Fruit fly (Drosophila melanogaster): Measurements from ENCODE around the gene CG13901.
A peak's percentile ranks its signal among the peaks of the same experiment; 100 is the strongest.

CG13901 gene

DNA sequence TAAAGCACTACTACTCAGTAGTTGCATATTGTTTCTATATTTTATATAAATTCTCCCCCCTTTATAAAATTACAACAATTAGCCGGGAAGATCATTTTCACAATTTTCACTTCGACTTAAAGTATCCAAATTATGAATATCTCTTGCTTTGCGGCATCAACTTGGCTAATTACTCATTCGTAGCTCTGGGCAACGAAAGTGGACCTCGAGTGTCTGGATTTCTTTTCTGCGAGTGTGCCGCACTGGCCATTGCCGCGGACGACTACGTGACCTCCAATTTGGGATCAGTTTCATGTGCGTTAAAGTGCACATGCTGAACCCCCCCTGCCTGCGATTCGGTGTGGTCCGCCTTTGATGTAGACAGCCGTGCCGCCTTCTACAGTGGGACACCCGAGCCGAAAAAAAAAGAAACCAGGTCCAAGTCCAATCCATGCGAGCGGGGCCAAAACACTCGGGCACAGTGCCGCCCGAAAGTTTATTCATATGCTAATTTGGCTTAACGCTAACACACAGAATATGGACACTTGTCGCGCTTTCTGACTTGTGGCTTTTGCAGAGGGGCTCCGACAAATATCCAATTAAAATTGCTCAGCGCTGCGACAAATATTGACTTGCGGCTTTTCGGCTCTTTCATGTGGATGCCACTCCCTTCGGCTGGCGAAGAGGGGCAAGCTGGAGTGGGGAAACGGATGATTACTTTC lies 19.0 kb downstream of the CG13901 start (continued):
- TF ChIP-seq ro (GFP tag; IDR thresholded peaks at IDR 0.05) = no peak
- no peak for TF ChIP-seq onecut (GFP tag; IDR thresholded peaks at IDR 0.05)
- TF ChIP-seq sr (GFP tag; IDR thresholded peaks at IDR 0.05) = no peak
- no peak for TF ChIP-seq sd (tag; optimal IDR thresholded peaks at IDR 0.05)
- TF ChIP-seq CG18599 (GFP tag; optimal IDR thresholded peaks at IDR 0.05) = no peak
- peak in 1 of 2 experiments; percentile 56 for TF ChIP-seq Hr51 (GFP tag; optimal IDR thresholded peaks at IDR 0.05)
- TF ChIP-seq CHES-1-like (GFP tag; optimal IDR thresholded peaks at IDR 0.05) = no peak
- TF ChIP-seq fu2 (GFP tag; optimal IDR thresholded peaks at IDR 0.05) = no peak
- no peak for TF ChIP-seq CG10565 (GFP tag; optimal IDR thresholded peaks at IDR 0.05)
- TF ChIP-seq Dp (GFP tag; optimal IDR thresholded peaks at IDR 0.05) = no peak
- TF ChIP-seq toy (GFP tag; IDR thresholded peaks at IDR 0.05) = no peak
- no peak for TF ChIP-seq CG17385 (GFP tag; optimal IDR thresholded peaks at IDR 0.05)
- no peak for TF ChIP-seq CG11093 (GFP tag; IDR thresholded peaks at IDR 0.05)
- no peak for TF ChIP-seq lola (GFP tag; optimal IDR thresholded peaks at IDR 0.05)
- TF ChIP-seq MTF-1 (GFP tag; optimal IDR thresholded peaks at IDR 0.05; ENCODE audit: borderline replicate concordance) = no peak
- no peak for TF ChIP-seq CTCF (GFP tag; optimal IDR thresholded peaks at IDR 0.05)
- TF ChIP-seq CG3281 (GFP tag; optimal IDR thresholded peaks at IDR 0.05) = no peak
- TF ChIP-seq so (GFP tag; IDR thresholded peaks at IDR 0.05) = no peak
- no peak for TF ChIP-seq Hmx (GFP tag; optimal IDR thresholded peaks at IDR 0.05)
- no peak for TF ChIP-seq CG16863 (GFP tag; optimal IDR thresholded peaks at IDR 0.05)
- TF ChIP-seq CG10209 (GFP tag; optimal IDR thresholded peaks at IDR 0.05) = no peak
- no peak for TF ChIP-seq klu (GFP tag; IDR thresholded peaks at IDR 0.05)
- no peak for TF ChIP-seq Dip2 (GFP tag; IDR thresholded peaks at IDR 0.05)
- TF ChIP-seq Six4 (GFP tag; optimal IDR thresholded peaks at IDR 0.05) = no peak
- TF ChIP-seq emc (GFP tag; optimal IDR thresholded peaks at IDR 0.05) = no peak
- no peak for TF ChIP-seq trh (GFP tag; optimal IDR thresholded peaks at IDR 0.05)
- TF ChIP-seq Chrac-16 (GFP tag; optimal IDR thresholded peaks at IDR 0.05) = no peak
- peak; percentile 4 for TF ChIP-seq nerfin-1 (tag; optimal IDR thresholded peaks at IDR 0.05)
- no peak for TF ChIP-seq sima (GFP tag; optimal IDR thresholded peaks at IDR 0.05)
- no peak for TF ChIP-seq ttk (GFP tag; IDR thresholded peaks at IDR 0.05)
- TF ChIP-seq fd3F (GFP tag; optimal IDR thresholded peaks at IDR 0.05) = no peak
- TF ChIP-seq CG8290 (GFP tag; optimal IDR thresholded peaks at IDR 0.05) = no peak
- no peak for TF ChIP-seq CG8290 (tag; optimal IDR thresholded peaks at IDR 0.05)
- TF ChIP-seq Lim3 (GFP tag; IDR thresholded peaks at IDR 0.05) = no peak
- TF ChIP-seq Eip74EF (GFP tag; optimal IDR thresholded peaks at IDR 0.05) = no peak
- TF ChIP-seq usp (GFP tag; optimal IDR thresholded peaks at IDR 0.05) = no peak
- no peak for TF ChIP-seq tin (GFP tag; optimal IDR thresholded peaks at IDR 0.05)
- TF ChIP-seq CG6654 (GFP tag; optimal IDR thresholded peaks at IDR 0.05) = no peak
- 0 out of 2 replicates have a peak, but pooled peaks have one; percentile 26 for TF ChIP-seq HLH3B (GFP tag; IDR thresholded peaks at IDR 0.05)
- no peak for TF ChIP-seq CG7786 (GFP tag; optimal IDR thresholded peaks at IDR 0.05)
- peak; percentile 65 for TF ChIP-seq kni (GFP tag; optimal IDR thresholded peaks at IDR 0.05)
- TF ChIP-seq ham (GFP tag; IDR thresholded peaks at IDR 0.05) = no peak
- TF ChIP-seq al (GFP tag; IDR thresholded peaks at IDR 0.05) = no peak
- TF ChIP-seq CG6175 (GFP tag; IDR thresholded peaks at IDR 0.05) = no peak
- TF ChIP-seq gsb-n (tag; optimal IDR thresholded peaks at IDR 0.05) = no peak
- no peak for TF ChIP-seq H15 (GFP tag; IDR thresholded peaks at IDR 0.05)
- TF ChIP-seq ase (GFP tag; IDR thresholded peaks at IDR 0.05) = no peak
- peak; percentile 16 for TF ChIP-seq CG17829 (tag; optimal IDR thresholded peaks at IDR 0.05)
- no peak for TF ChIP-seq exex (tag; optimal IDR thresholded peaks at IDR 0.05)
- no peak for TF ChIP-seq pita (GFP tag; optimal IDR thresholded peaks at IDR 0.05)
- no peak for TF ChIP-seq CG9215 (GFP tag; IDR thresholded peaks at IDR 0.05)
- no peak for TF ChIP-seq CG1233 (GFP tag; optimal IDR thresholded peaks at IDR 0.05)

All from whole organism, embryonic.